Fruit fly (Drosophila melanogaster) whole organism, adult: Measurements from ENCODE around the gene CG9483.

Experiments
- CG14711 ChIP-seq: fragments of 200-800 bp; sonication (Bioruptor generic); optimal IDR thresholded peaks from 2 replicates; lab custom pipeline; 2018; ENCODE audit warnings: missing biosample characterization, mild to moderate bottlenecking, missing genetic modification characterization, moderate library complexity
- CG1620 ChIP-seq: fragments of 200-800 bp; sonication (Bioruptor generic); optimal IDR thresholded peaks from 2 replicates; lab custom pipeline; 2016; ENCODE audit warnings: missing biosample characterization, missing genetic modification characterization
- CG7101 ChIP-seq: fragments of 200-800 bp; sonication (Bioruptor generic); optimal IDR thresholded peaks from 2 replicates; lab custom pipeline; 2018; ENCODE audit warnings: missing biosample characterization, mild to moderate bottlenecking, missing genetic modification characterization, moderate library complexity
- Clk ChIP-seq: fragments of 200-800 bp; sonication (Bioruptor generic); optimal IDR thresholded peaks from 2 replicates; lab custom pipeline; 2017; ENCODE audit warnings: missing biosample characterization, missing genetic modification characterization
- Hr96 ChIP-seq: fragments of 200-800 bp; sonication (Bioruptor generic); optimal IDR thresholded peaks from 2 replicates; lab custom pipeline; 2016; ENCODE audit warnings: missing biosample characterization, missing genetic modification characterization
- Mnt ChIP-seq: fragments of 200-800 bp; sonication (Bioruptor generic); optimal IDR thresholded peaks from 2 replicates; lab custom pipeline; 2016; ENCODE audit warnings: missing biosample characterization, mild to moderate bottlenecking, missing genetic modification characterization
- bab1 ChIP-seq: fragments of 200-800 bp; sonication (Bioruptor generic); optimal IDR thresholded peaks from 3 replicates; lab custom pipeline; 2019; ENCODE audit warnings: missing biosample characterization, mild to moderate bottlenecking, missing genetic modification characterization, moderate library complexity
- cic ChIP-seq: fragments of 200-800 bp; sonication (Bioruptor generic); optimal IDR thresholded peaks from 2 replicates; lab custom pipeline; 2017; ENCODE audit warnings: missing biosample characterization, mild to moderate bottlenecking, missing genetic modification characterization, moderate library complexity
- kay ChIP-seq: fragments of 200-800 bp; sonication (Bioruptor generic); peaks from one replicate; lab custom pipeline; 2016; ENCODE audit warnings: missing biosample characterization, missing genetic modification characterization, borderline replicate concordance
- pad ChIP-seq: fragments of 200-800 bp; sonication (Bioruptor generic); optimal IDR thresholded peaks from 3 replicates; lab custom pipeline; 2017; ENCODE audit warnings: missing biosample characterization, missing genetic modification characterization, mild to moderate bottlenecking, moderate library complexity, missing genetic modification reagents
- toe ChIP-seq: fragments of 200-800 bp; sonication (Bioruptor generic); optimal IDR thresholded peaks from 2 replicates; lab custom pipeline; 2016; ENCODE audit warnings: missing biosample characterization, missing genetic modification characterization

DNA sequence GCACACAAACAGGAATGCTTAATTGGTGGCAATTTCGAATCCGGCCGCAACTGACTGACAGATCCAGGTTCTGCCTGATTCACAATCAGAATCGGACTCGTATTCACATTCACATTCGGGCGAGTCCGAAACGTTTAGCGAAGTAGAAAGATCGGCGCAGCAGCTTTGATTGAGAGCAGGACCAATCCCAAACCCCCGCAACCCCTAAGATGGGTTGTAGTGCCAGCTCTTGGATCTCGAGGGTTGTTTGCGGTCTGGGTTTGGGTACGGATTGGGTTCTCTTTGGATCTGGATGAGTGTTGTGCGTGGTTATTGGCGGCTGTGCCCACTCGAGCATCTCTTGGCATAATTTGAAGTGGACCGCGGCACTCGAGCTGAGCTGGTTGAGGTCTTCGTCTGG, 21.9 kb upstream of the CG9483 start:
- TF ChIP-seq CG7101 (tag; lab: Kevin White, UChicago) (no peak), Hr96 (GFP tag; lab: Kevin White, UChicago) (no peak), CG14711 (tag; lab: Kevin White, UChicago) (no peak), toe (GFP tag; lab: Kevin White, UChicago) (no peak), bab1 (GFP tag; lab: Kevin White, UChicago) (no peak), pad (GFP tag; lab: Kevin White, UChicago) (no peak), CG1620 (GFP tag; lab: Kevin White, UChicago) (no peak), kay (GFP tag; lab: Kevin White, UChicago) (no peak), cic (GFP tag; lab: Kevin White, UChicago) (no peak), Mnt (GFP tag; lab: Kevin White, UChicago) (no peak), Clk (GFP tag; lab: Kevin White, UChicago) (no peak)
